Fruit fly (Drosophila melanogaster): ENCODE results near the gene CG14851.

The CG14851 gene

dm6 chr3R:14590753-14591535 is 28.8 kb downstream of the CG14851 start (continued):
- TF ChIP-seq vri (GFP tag; optimal IDR thresholded peaks at IDR 0.05) (no peak), CG34406 (GFP tag; optimal IDR thresholded peaks at IDR 0.05) (peak; percentile 63), CG3919 (GFP tag; optimal IDR thresholded peaks at IDR 0.05) (peak; percentile 59), acj6 (GFP tag; optimal IDR thresholded peaks at IDR 0.05) (peak; percentile 66), topi (GFP tag; optimal IDR thresholded peaks at IDR 0.05) (peak; percentile 0), Ets21C (GFP tag; optimal IDR thresholded peaks at IDR 0.05) (no peak), dac (GFP tag; optimal IDR thresholded peaks at IDR 0.05) (no peak), CG15336 (GFP tag; IDR thresholded peaks at IDR 0.05) (peak; percentile 70), pdm3 (GFP tag; optimal IDR thresholded peaks at IDR 0.05) (peak; percentile 25), fd85E (GFP tag; optimal IDR thresholded peaks at IDR 0.05) (no peak), CG31627 (GFP tag; optimal IDR thresholded peaks at IDR 0.05) (no peak), achi (GFP tag; optimal IDR thresholded peaks at IDR 0.05) (peak; percentile 60), CG10631 (GFP tag; optimal IDR thresholded peaks at IDR 0.05) (peak; percentile 74), esn (GFP tag; optimal IDR thresholded peaks at IDR 0.05) (peak; percentile 20), Blimp-1 (GFP tag; optimal IDR thresholded peaks at IDR 0.05) (no peak), salr (GFP tag; optimal IDR thresholded peaks at IDR 0.05) (peak in 1 of 2 experiments; percentile 71), Ets96B (tag; optimal IDR thresholded peaks at IDR 0.05) (peak; percentile 79), CG7368 (GFP tag; optimal IDR thresholded peaks at IDR 0.05) (no peak), fd59A (GFP tag; optimal IDR thresholded peaks at IDR 0.05) (peak; percentile 48), OdsH (GFP tag; optimal IDR thresholded peaks at IDR 0.05) (peak; percentile 66), CG32006 (GFP tag; optimal IDR thresholded peaks at IDR 0.05) (peak; percentile 73), ss (GFP tag; optimal IDR thresholded peaks at IDR 0.05) (peak; percentile 64 to 66), CG6792 (GFP tag; optimal IDR thresholded peaks at IDR 0.05) (peak; percentile 56)

dm6 chr3R:14597935-14598424 is 35.8 kb downstream of the CG14851 start:
- TF ChIP-seq eg (GFP tag; IDR thresholded peaks at IDR 0.05) (peak; percentile 66), CG6792 (GFP tag; optimal IDR thresholded peaks at IDR 0.05) (peak; percentile 34), Hr39 (GFP tag; optimal IDR thresholded peaks at IDR 0.05) (no peak), CG3919 (GFP tag; optimal IDR thresholded peaks at IDR 0.05) (peak; percentile 49), CG10669 (GFP tag; optimal IDR thresholded peaks at IDR 0.05) (peak; percentile 54), dsx (GFP tag; optimal IDR thresholded peaks at IDR 0.05; ENCODE audit: poor library complexity, severe bottlenecking) (peak; percentile 42), CG8632 (GFP tag; optimal IDR thresholded peaks at IDR 0.05) (no peak), CG10631 (GFP tag; optimal IDR thresholded peaks at IDR 0.05) (peak; percentile 55), vri (GFP tag; optimal IDR thresholded peaks at IDR 0.05) (no peak), CG11762 (GFP tag; optimal IDR thresholded peaks at IDR 0.05; ENCODE audit: insufficient read depth) (peak; percentile 35), fd85E (GFP tag; optimal IDR thresholded peaks at IDR 0.05) (no peak), ss (GFP tag; optimal IDR thresholded peaks at IDR 0.05) (peak; percentile 46 to 67), dac (GFP tag; optimal IDR thresholded peaks at IDR 0.05) (no peak), CG6854 (GFP tag; optimal IDR thresholded peaks at IDR 0.05) (no peak), CG6276 (GFP tag; optimal IDR thresholded peaks at IDR 0.05) (peak; percentile 13), Sox14 (GFP tag; optimal IDR thresholded peaks at IDR 0.05) (no peak), CG3032 (tag; optimal IDR thresholded peaks at IDR 0.05) (peak; percentile 66), CG31627 (GFP tag; optimal IDR thresholded peaks at IDR 0.05) (no peak), Ets96B (tag; optimal IDR thresholded peaks at IDR 0.05) (peak; percentile 61), CG4318 (GFP tag; optimal IDR thresholded peaks at IDR 0.05) (no peak), topi (GFP tag; optimal IDR thresholded peaks at IDR 0.05) (peak; percentile 8), Sox102F (GFP tag; optimal IDR thresholded peaks at IDR 0.05) (no peak), Ets21C (GFP tag; optimal IDR thresholded peaks at IDR 0.05) (no peak), CG16779 (tag; optimal IDR thresholded peaks at IDR 0.05) (no peak), spab (GFP tag; optimal IDR thresholded peaks at IDR 0.05) (peak; percentile 48), Eip93F (GFP tag; optimal IDR thresholded peaks at IDR 0.05) (no peak), CG8319 (GFP tag; optimal IDR thresholded peaks at IDR 0.05) (no peak), Eip75B (GFP tag; optimal IDR thresholded peaks at IDR 0.05) (peak; percentile 25), fd59A (GFP tag; optimal IDR thresholded peaks at IDR 0.05) (peak; percentile 49), CG9139 (GFP tag; optimal IDR thresholded peaks at IDR 0.05) (no peak), Hr38 (GFP tag; optimal IDR thresholded peaks at IDR 0.05) (no peak), Blimp-1 (GFP tag; optimal IDR thresholded peaks at IDR 0.05) (no peak), net (GFP tag; optimal IDR thresholded peaks at IDR 0.05) (no peak), svp (GFP tag) (peak; percentile 9), CG8119 (GFP tag; IDR thresholded peaks at IDR 0.05) (peak; percentile 55; the same call in 1 of the 3 replicates), CG7368 (GFP tag; optimal IDR thresholded peaks at IDR 0.05) (no peak), acj6 (GFP tag; optimal IDR thresholded peaks at IDR 0.05) (peak; percentile 42), cyc (GFP tag; optimal IDR thresholded peaks at IDR 0.05) (no peak)
